Worm (Caenorhabditis elegans) whole organism, L2 larva: ENCODE measurements around the gene C45B11.9.

Experiments
- C34F6.9 ChIP-seq: fragments of 150-350 bp; optimal IDR thresholded peaks from 2 replicates; lab custom pipeline; 2014; ENCODE audit warnings: missing biosample characterization, missing genetic modification characterization
- F13H6.1 ChIP-seq: sonication (generic microtip); optimal IDR thresholded peaks from 2 replicates; lab custom pipeline; 2016; ENCODE audit warnings: missing genetic modification characterization, missing compliant biosample characterization
- R02D3.7 ChIP-seq: fragments of 150-350 bp; optimal IDR thresholded peaks from 2 replicates; lab custom pipeline; 2014; ENCODE audit warnings: missing biosample characterization, missing genetic modification characterization
- Y55F3AM.14 ChIP-seq: fragments of 200-800 bp; sonication (Bioruptor generic); optimal IDR thresholded peaks from 2 replicates; lab custom pipeline; 2018; ENCODE audit warnings: mild to moderate bottlenecking, missing genetic modification characterization, missing compliant biosample characterization
- ZK546.5 ChIP-seq: sonication (generic microtip); optimal IDR thresholded peaks from 2 replicates; lab custom pipeline; 2017; ENCODE audit warnings: missing biosample characterization, missing genetic modification characterization
- alr-1 ChIP-seq: fragments of 150-350 bp; optimal IDR thresholded peaks from 2 replicates; lab custom pipeline; 2014; ENCODE audit warnings: missing biosample characterization, missing genetic modification characterization
- aly-2 ChIP-seq: fragments of 150-350 bp; optimal IDR thresholded peaks from 2 replicates; lab custom pipeline; 2014; ENCODE audit warnings: missing biosample characterization, missing genetic modification characterization
- ama-1 ChIP-seq: fragments of 150-350 bp; optimal IDR thresholded peaks from 2 replicates; lab custom pipeline; 2018; ENCODE audit warnings: inconsistent platforms
- blmp-1 ChIP-seq: sonication (generic microtip); optimal IDR thresholded peaks from 2 replicates; lab custom pipeline; 2017; ENCODE audit warnings: missing genetic modification characterization, mild to moderate bottlenecking, missing compliant biosample characterization, antibody characterized with exemption, moderate library complexity; ENCODE audit not compliant: insufficient read depth
- ceh-16 ChIP-seq: fragments of 150-350 bp; optimal IDR thresholded peaks from 2 replicates; lab custom pipeline; 2014; ENCODE audit warnings: missing biosample characterization, missing genetic modification characterization
- ceh-82 ChIP-seq: fragments of 150-350 bp; optimal IDR thresholded peaks from 2 replicates; lab custom pipeline; 2014; ENCODE audit warnings: missing biosample characterization, missing genetic modification characterization
- crh-2 ChIP-seq: sonication (generic microtip); optimal IDR thresholded peaks from 2 replicates; lab custom pipeline; 2017; ENCODE audit warnings: missing biosample characterization, missing genetic modification characterization
- dmd-4 ChIP-seq: sonication (generic microtip); optimal IDR thresholded peaks from 2 replicates; lab custom pipeline; 2017; ENCODE audit warnings: missing biosample characterization, missing genetic modification characterization
- egl-27 ChIP-seq: sonication (generic microtip); optimal IDR thresholded peaks from 3 replicates; lab custom pipeline; 2017; ENCODE audit warnings: missing biosample characterization, missing genetic modification reagents, missing genetic modification characterization
- elt-1 ChIP-seq: fragments of 150-350 bp; optimal IDR thresholded peaks from 2 replicates; lab custom pipeline; 2014; ENCODE audit warnings: missing biosample characterization, missing genetic modification characterization
- elt-3 ChIP-seq: sonication (generic microtip); optimal IDR thresholded peaks from 2 replicates; lab custom pipeline; 2017; ENCODE audit warnings: missing biosample characterization, missing genetic modification characterization
- fos-1 ChIP-seq: fragments of 150-350 bp; optimal IDR thresholded peaks from 2 replicates; lab custom pipeline; 2014; ENCODE audit warnings: missing biosample characterization, missing genetic modification characterization
- gmeb-1 ChIP-seq: fragments of 150-350 bp; optimal IDR thresholded peaks from 2 replicates; lab custom pipeline; 2014; ENCODE audit warnings: missing biosample characterization, missing genetic modification characterization
- lin-11 ChIP-seq: fragments of 150-350 bp; sonication (generic microtip); optimal IDR thresholded peaks from 2 replicates; lab custom pipeline; 2014; ENCODE audit warnings: missing biosample characterization, missing genetic modification characterization, inconsistent platforms, mixed read lengths
- lin-13 ChIP-seq: fragments of 150-350 bp; optimal IDR thresholded peaks from 2 replicates; lab custom pipeline; 2014; ENCODE audit warnings: missing biosample characterization, missing genetic modification reagents, missing genetic modification characterization
- lin-39 ChIP-seq: fragments of 150-350 bp; optimal IDR thresholded peaks from 2 replicates; lab custom pipeline; 2014; ENCODE audit warnings: missing biosample characterization, missing genetic modification reagents, missing genetic modification characterization
- lsy-2 ChIP-seq, 2 experiments: fragments of 150-350 bp in 1 of 2; sonication (generic microtip) in 1 of 2; optimal IDR thresholded peaks; 2 replicates each; lab custom pipeline; 2014 to 2017; ENCODE audit warnings: missing biosample characterization in 2 of 2, missing genetic modification characterization in 2 of 2
- mab-5 ChIP-seq: fragments of 150-350 bp; optimal IDR thresholded peaks from 2 replicates; lab custom pipeline; 2014; ENCODE audit warnings: missing biosample characterization, missing genetic modification characterization
- mbf-1 ChIP-seq: sonication (generic microtip); optimal IDR thresholded peaks from 2 replicates; lab custom pipeline; 2017; ENCODE audit warnings: missing biosample characterization, missing genetic modification characterization
- mdl-1 ChIP-seq, 2 experiments: fragments of 150-350 bp in 1 of 2; sonication (generic microtip) in 1 of 2; optimal IDR thresholded peaks; 2 replicates each; lab custom pipeline; 2017; ENCODE audit warnings: missing biosample characterization in 2 of 2, missing genetic modification characterization in 2 of 2
- nhr-10 ChIP-seq: sonication (generic microtip); optimal IDR thresholded peaks from 2 replicates; lab custom pipeline; 2017; ENCODE audit warnings: missing biosample characterization, missing genetic modification characterization
- nhr-11 ChIP-seq: fragments of 150-350 bp; optimal IDR thresholded peaks from 2 replicates; lab custom pipeline; 2014; ENCODE audit warnings: missing biosample characterization, missing genetic modification characterization
- nhr-12 ChIP-seq: fragments of 150-350 bp; optimal IDR thresholded peaks from 2 replicates; lab custom pipeline; 2014; ENCODE audit warnings: missing biosample characterization, missing genetic modification characterization
- nhr-129 ChIP-seq: fragments of 150-350 bp; optimal IDR thresholded peaks from 2 replicates; lab custom pipeline; 2014; ENCODE audit warnings: missing biosample characterization, missing genetic modification characterization
- nhr-21 ChIP-seq: fragments of 150-350 bp; optimal IDR thresholded peaks from 2 replicates; lab custom pipeline; 2014; ENCODE audit warnings: missing biosample characterization, missing genetic modification characterization
- nhr-23 ChIP-seq: fragments of 150-350 bp; optimal IDR thresholded peaks from 2 replicates; lab custom pipeline; 2014; ENCODE audit warnings: missing biosample characterization, missing genetic modification reagents, missing genetic modification characterization
- nhr-237 ChIP-seq: fragments of 150-350 bp; optimal IDR thresholded peaks from 2 replicates; lab custom pipeline; 2014; ENCODE audit warnings: missing biosample characterization, missing genetic modification characterization
- nhr-25 ChIP-seq: fragments of 150-350 bp; sonication (generic microtip); optimal IDR thresholded peaks from 3 replicates; lab custom pipeline; 2014; ENCODE audit warnings: missing biosample characterization, missing genetic modification characterization
- nhr-6 ChIP-seq: fragments of 150-350 bp; optimal IDR thresholded peaks from 2 replicates; lab custom pipeline; 2014; ENCODE audit warnings: missing biosample characterization, missing genetic modification characterization
- nhr-77 ChIP-seq: fragments of 150-350 bp; optimal IDR thresholded peaks from 2 replicates; lab custom pipeline; 2014; ENCODE audit warnings: missing biosample characterization, missing genetic modification characterization
- peb-1 ChIP-seq: fragments of 150-350 bp; optimal IDR thresholded peaks from 2 replicates; lab custom pipeline; 2014; ENCODE audit warnings: missing biosample characterization, missing genetic modification characterization
- sem-4 ChIP-seq: fragments of 150-350 bp; optimal IDR thresholded peaks from 2 replicates; lab custom pipeline; 2014; ENCODE audit warnings: missing biosample characterization, missing genetic modification reagents, missing genetic modification characterization
- skn-1 ChIP-seq: sonication (generic microtip); optimal IDR thresholded peaks from 2 replicates; lab custom pipeline; 2017; ENCODE audit warnings: missing biosample characterization, missing genetic modification characterization
- sma-3 ChIP-seq: sonication (generic microtip); optimal IDR thresholded peaks from 2 replicates; lab custom pipeline; 2016; ENCODE audit warnings: missing genetic modification reagents, missing genetic modification characterization, missing compliant biosample characterization
- sma-9 ChIP-seq, 2 experiments: fragments of 150-350 bp in 1 of 2; sonication (generic microtip) in 1 of 2; optimal IDR thresholded peaks; 2 replicates each; lab custom pipeline; 2014 to 2016; ENCODE audit warnings: missing genetic modification characterization in 2 of 2, mild to moderate bottlenecking in 1 of 2, missing biosample characterization in 1 of 2, missing compliant biosample characterization in 1 of 2, missing genetic modification reagents in 1 of 2, moderate library complexity in 1 of 2
- snpc-4 ChIP-seq: fragments of 150-350 bp; optimal IDR thresholded peaks from 2 replicates; lab custom pipeline; 2014; ENCODE audit warnings: missing biosample characterization, missing genetic modification characterization
- unc-39 ChIP-seq: fragments of 150-350 bp; optimal IDR thresholded peaks from 2 replicates; lab custom pipeline; 2014; ENCODE audit warnings: missing biosample characterization, missing genetic modification characterization
- unc-55 ChIP-seq: fragments of 150-350 bp; sonication (generic microtip); optimal IDR thresholded peaks from 3 replicates; lab custom pipeline; 2014; ENCODE audit warnings: missing biosample characterization, missing genetic modification reagents, missing genetic modification characterization
- unc-62 ChIP-seq: fragments of 150-350 bp; optimal IDR thresholded peaks from 2 replicates; lab custom pipeline; 2014; ENCODE audit warnings: missing biosample characterization, missing genetic modification reagents, missing genetic modification characterization
- zag-1 ChIP-seq: fragments of 150-350 bp; optimal IDR thresholded peaks from 2 replicates; lab custom pipeline; 2014; ENCODE audit warnings: missing biosample characterization, missing genetic modification characterization
- ztf-1 ChIP-seq: fragments of 200-800 bp; sonication (Bioruptor generic); conservative IDR thresholded peaks from 2 replicates; pipeline ENCODE4 v1.3.6; 2022; ENCODE audit warnings: missing genetic modification characterization, missing compliant biosample characterization
- ztf-11 ChIP-seq: sonication (generic microtip); optimal IDR thresholded peaks from 2 replicates; lab custom pipeline; 2017; ENCODE audit warnings: missing biosample characterization, missing genetic modification characterization
- ztf-4 ChIP-seq: fragments of 150-350 bp; optimal IDR thresholded peaks from 2 replicates; lab custom pipeline; 2014; ENCODE audit warnings: missing biosample characterization, missing genetic modification characterization

C45B11.9 gene

ce11 chrV:11082475-11082874 lies 42.4 kb downstream of the C45B11.9 start:
- TF ChIP-seq dmd-4 (tag; lab: Kevin White, UChicago), result no peak
- TF ChIP-seq ztf-1 (GFP tag; lab: Robert Waterston, UW), result no peak
- TF ChIP-seq ceh-82, result no peak
- TF ChIP-seq elt-3 (tag; lab: Kevin White, UChicago), result no peak
- TF ChIP-seq nhr-11 (tag; lab: Kevin White, UChicago), result no peak
- no peak for TF ChIP-seq Y55F3AM.14 (GFP tag; lab: Kevin White, UChicago)
- no peak for TF ChIP-seq ceh-16 (tag; lab: Kevin White, UChicago)
- TF ChIP-seq lin-11, result no peak
- peak; percentile 68 for TF ChIP-seq nhr-6 (tag; lab: Kevin White, UChicago)
- no peak for TF ChIP-seq elt-1
- peak; percentile 33 for TF ChIP-seq sem-4
- no peak for TF ChIP-seq aly-2 (tag; lab: Kevin White, UChicago)
- TF ChIP-seq ama-1 (lab: Kevin White, UChicago), result peak; percentile 38
- no peak for TF ChIP-seq unc-62 (GFP tag; lab: Kevin White, UChicago)
- TF ChIP-seq ztf-11 (tag; lab: Kevin White, UChicago), result no peak
- peak; percentile 14 for TF ChIP-seq C34F6.9 (tag; lab: Kevin White, UChicago)
- no peak for TF ChIP-seq zag-1 (tag; lab: Kevin White, UChicago)
- TF ChIP-seq nhr-23 (tag; lab: Kevin White, UChicago), result no peak
- no peak for TF ChIP-seq nhr-25 (tag; lab: Kevin White, UChicago)
- TF ChIP-seq mdl-1 (tag; optimal IDR thresholded peaks at IDR 0.05; lab: Kevin White, UChicago), result no peak
- no peak for TF ChIP-seq alr-1 (tag; lab: Kevin White, UChicago)
- peak; percentile 81 for TF ChIP-seq sma-9 (GFP tag; optimal IDR thresholded peaks at IDR 0.05; lab: Kevin White, UChicago)
- TF ChIP-seq sma-9 (tag; optimal IDR thresholded peaks at IDR 0.05; lab: Kevin White, UChicago), result no peak
- peak; percentile 14 to 48 for TF ChIP-seq lsy-2 (tag; optimal IDR thresholded peaks at IDR 0.05; lab: Kevin White, UChicago)
- no peak for TF ChIP-seq snpc-4 (tag; lab: Kevin White, UChicago)
- TF ChIP-seq unc-39 (tag; lab: Kevin White, UChicago), result no peak
- TF ChIP-seq nhr-77 (tag; lab: Kevin White, UChicago), result no peak
- TF ChIP-seq mab-5 (tag; lab: Kevin White, UChicago), result no peak
- peak; percentile 21 for TF ChIP-seq lin-13
- no peak for TF ChIP-seq egl-27 (tag; lab: Kevin White, UChicago)
- no peak for TF ChIP-seq nhr-21 (tag; lab: Kevin White, UChicago)
- no peak for TF ChIP-seq mbf-1 (tag; lab: Kevin White, UChicago)
- no peak for TF ChIP-seq fos-1
- peak; percentile 78 for TF ChIP-seq nhr-129 (tag; lab: Kevin White, UChicago)
- TF ChIP-seq nhr-10 (tag; lab: Kevin White, UChicago), result no peak
- no peak for TF ChIP-seq lin-39 (tag; lab: Kevin White, UChicago)
- TF ChIP-seq F13H6.1 (tag; lab: Kevin White, UChicago), result peak; percentile 86
- TF ChIP-seq peb-1, result no peak
- no peak for TF ChIP-seq ZK546.5 (tag; lab: Kevin White, UChicago)
- TF ChIP-seq gmeb-1, result no peak
- no peak for TF ChIP-seq nhr-12 (tag; lab: Kevin White, UChicago)
- TF ChIP-seq R02D3.7 (tag; lab: Kevin White, UChicago), result no peak
- TF ChIP-seq unc-55, result no peak
- no peak for TF ChIP-seq skn-1 (tag; lab: Kevin White, UChicago)
- no peak for TF ChIP-seq blmp-1 (tag; lab: Kevin White, UChicago)
- no peak for TF ChIP-seq nhr-237 (tag; lab: Kevin White, UChicago)
- peak; percentile 73 for TF ChIP-seq sma-3 (GFP tag; lab: Kevin White, UChicago)
- TF ChIP-seq crh-2 (tag; lab: Kevin White, UChicago), result peak; percentile 14
- peak; percentile 79 for TF ChIP-seq ztf-4
